Fruit fly (Drosophila melanogaster) whole organism, embryonic: ENCODE measurements around the gene pyd.

ENCODE experiments used
- Bgb ChIP-seq: fragments of 200-800 bp; sonication (Bioruptor generic); IDR thresholded peaks from 2 replicates; pipeline ENCODE4 v1.3.6; 2022; ENCODE audit warnings: missing biosample characterization, missing genetic modification characterization; ENCODE audit not compliant: partially characterized antibody
- CG1024 ChIP-seq: fragments of 200-800 bp; sonication (Bioruptor generic); IDR thresholded peaks from 2 replicates; pipeline ENCODE4 v1.3.6; 2022; ENCODE audit warnings: missing biosample characterization, missing genetic modification characterization
- CG12299 ChIP-seq: fragments of 200-800 bp; sonication (Bioruptor generic); optimal IDR thresholded peaks from 2 replicates; lab custom pipeline; 2018; ENCODE audit warnings: missing biosample characterization, mild to moderate bottlenecking, missing genetic modification characterization
- CG15601 ChIP-seq: fragments of 200-800 bp; sonication (Bioruptor generic); optimal IDR thresholded peaks from 3 replicates; lab custom pipeline; 2019; ENCODE audit warnings: missing biosample characterization, mild to moderate bottlenecking, missing genetic modification characterization, moderate library complexity
- CG16779 ChIP-seq: fragments of 200-800 bp; sonication (Bioruptor generic); IDR thresholded peaks from 2 replicates; pipeline ENCODE4 v1.3.6; 2022; ENCODE audit warnings: missing biosample characterization, missing genetic modification characterization
- CG17361 ChIP-seq: fragments of 200-800 bp; sonication (Bioruptor generic); IDR thresholded peaks from 3 replicates; pipeline ENCODE4 v1.3.6; 2022; ENCODE audit warnings: missing biosample characterization, missing genetic modification characterization
- CG1832 ChIP-seq: fragments of 200-800 bp; sonication (Bioruptor generic); optimal IDR thresholded peaks from 2 replicates; lab custom pipeline; 2017; ENCODE audit warnings: missing biosample characterization, mild to moderate bottlenecking, missing genetic modification characterization, inconsistent platforms
- CG18476 ChIP-seq: fragments of 200-800 bp; sonication (Bioruptor generic); optimal IDR thresholded peaks from 2 replicates; lab custom pipeline; 2016; ENCODE audit warnings: missing biosample characterization, mild to moderate bottlenecking, missing genetic modification characterization
- CG32772 ChIP-seq: fragments of 200-800 bp; sonication (Bioruptor generic); IDR thresholded peaks from 2 replicates; pipeline ENCODE4 v1.3.6; 2022; ENCODE audit warnings: missing biosample characterization, missing genetic modification characterization
- CG33213 ChIP-seq: fragments of 200-800 bp; sonication (Bioruptor generic); optimal IDR thresholded peaks from 3 replicates; lab custom pipeline; 2016; ENCODE audit warnings: missing biosample characterization, missing genetic modification characterization
- CG3407 ChIP-seq: fragments of 200-800 bp; sonication (Bioruptor generic); optimal IDR thresholded peaks from 2 replicates; lab custom pipeline; 2018; ENCODE audit warnings: missing biosample characterization, mild to moderate bottlenecking, missing genetic modification characterization
- CG3726 ChIP-seq: fragments of 200-800 bp; sonication (Bioruptor generic); IDR thresholded peaks from 3 replicates; pipeline ENCODE4, ENCODE4 v1.3.6; 2022; ENCODE audit warnings: missing biosample characterization, missing genetic modification characterization
- CG4820 ChIP-seq: fragments of 200-800 bp; sonication (Bioruptor generic); optimal IDR thresholded peaks from 3 replicates; lab custom pipeline; 2016; ENCODE audit warnings: missing biosample characterization, missing genetic modification characterization
- CG5245 ChIP-seq: fragments of 200-800 bp; sonication (Bioruptor generic); optimal IDR thresholded peaks from 3 replicates; lab custom pipeline; 2016; ENCODE audit warnings: missing biosample characterization, missing genetic modification characterization
- CG6254 ChIP-seq: fragments of 200-800 bp; sonication (Bioruptor generic); optimal IDR thresholded peaks from 3 replicates; lab custom pipeline; 2017; ENCODE audit warnings: mild to moderate bottlenecking, missing biosample characterization, missing genetic modification reagents, missing genetic modification characterization
- CG6272 ChIP-seq: fragments of 200-800 bp; sonication (Bioruptor generic); IDR thresholded peaks from 2 replicates; pipeline ENCODE4 v1.3.6; 2022; ENCODE audit warnings: missing biosample characterization, missing genetic modification characterization
- CG6765 ChIP-seq: fragments of 200-800 bp; sonication (Bioruptor generic); optimal IDR thresholded peaks from 3 replicates; lab custom pipeline; 2017; ENCODE audit warnings: missing biosample characterization, mild to moderate bottlenecking, missing genetic modification characterization
- CG6813 ChIP-seq: fragments of 200-800 bp; sonication (Bioruptor generic); optimal IDR thresholded peaks from 2 replicates; lab custom pipeline; 2017; ENCODE audit warnings: missing biosample characterization, missing genetic modification characterization, mild to moderate bottlenecking, moderate library complexity, missing genetic modification reagents
- CG7963 ChIP-seq: fragments of 200-800 bp; sonication (Bioruptor generic); IDR thresholded peaks from 3 replicates; pipeline ENCODE4 v1.3.6; 2022; ENCODE audit warnings: missing biosample characterization, missing genetic modification characterization; ENCODE audit not compliant: partially characterized antibody
- CG8290 ChIP-seq, 3 experiments: fragments of 200-800 bp; sonication (Bioruptor generic); optimal IDR thresholded peaks; 2 replicates each; lab custom pipeline; 2016 to 2019; ENCODE audit warnings: missing biosample characterization in 3 of 3, missing genetic modification characterization in 3 of 3, mild to moderate bottlenecking in 2 of 3, moderate library complexity in 1 of 3
- CG8478 ChIP-seq: fragments of >200 bp; optimal IDR thresholded peaks from 2 replicates; lab custom pipeline; 2018
- CG8944 ChIP-seq: fragments of 200-800 bp; sonication (Bioruptor generic); optimal IDR thresholded peaks from 3 replicates; lab custom pipeline; 2016; ENCODE audit warnings: missing biosample characterization, missing genetic modification characterization
- CG9215 ChIP-seq: fragments of 200-800 bp; sonication (Bioruptor generic); IDR thresholded peaks from 2 replicates; pipeline ENCODE4 v1.3.6; 2022; ENCODE audit warnings: missing biosample characterization, missing genetic modification characterization
- CG9727 ChIP-seq: fragments of 200-800 bp; sonication (Bioruptor generic); optimal IDR thresholded peaks from 3 replicates; lab custom pipeline; 2017; ENCODE audit warnings: missing biosample characterization, mild to moderate bottlenecking, missing genetic modification characterization
- D19B ChIP-seq: fragments of 200-800 bp; sonication (Bioruptor generic); optimal IDR thresholded peaks from 2 replicates; lab custom pipeline; 2017; ENCODE audit warnings: missing biosample characterization, mild to moderate bottlenecking, missing genetic modification characterization
- Dip2 ChIP-seq: fragments of 200-800 bp; sonication (Bioruptor generic); IDR thresholded peaks from 2 replicates; pipeline ENCODE4 v1.3.6; 2022; ENCODE audit warnings: missing biosample characterization, missing genetic modification characterization
- ERR ChIP-seq: fragments of 200-800 bp; sonication (Bioruptor generic); optimal IDR thresholded peaks from 2 replicates; lab custom pipeline; 2016; ENCODE audit warnings: missing biosample characterization, missing genetic modification characterization
- Ets97D ChIP-seq: fragments of 200-800 bp; sonication (Bioruptor generic); optimal IDR thresholded peaks from 3 replicates; lab custom pipeline; 2016; ENCODE audit warnings: missing biosample characterization, missing genetic modification characterization
- Fer3 ChIP-seq: fragments of 200-800 bp; sonication (Bioruptor generic); optimal IDR thresholded peaks from 2 replicates; lab custom pipeline; 2018; ENCODE audit warnings: missing biosample characterization, mild to moderate bottlenecking, missing genetic modification characterization, moderate library complexity
- HHEX ChIP-seq: fragments of 200-800 bp; sonication (Bioruptor generic); optimal IDR thresholded peaks from 3 replicates; lab custom pipeline; 2017; ENCODE audit warnings: missing biosample characterization, mild to moderate bottlenecking, missing genetic modification characterization, missing genetic modification reagents
- Hmx ChIP-seq: fragments of 200-800 bp; sonication (Bioruptor generic); optimal IDR thresholded peaks from 2 replicates; lab custom pipeline; 2016; ENCODE audit warnings: missing biosample characterization, missing genetic modification characterization
- Kr ChIP-seq: fragments of 200-800 bp; sonication (Bioruptor generic); optimal IDR thresholded peaks from 2 replicates; lab custom pipeline; 2017; ENCODE audit warnings: missing biosample characterization, mild to moderate bottlenecking, missing genetic modification characterization
- Nf-YA ChIP-seq: fragments of 200-800 bp; sonication (Bioruptor generic); IDR thresholded peaks from 2 replicates; pipeline ENCODE4 v1.3.6; 2022; ENCODE audit warnings: missing biosample characterization, missing genetic modification characterization
- chm ChIP-seq: fragments of 200-800 bp; sonication (Bioruptor generic); IDR thresholded peaks from 2 replicates; pipeline ENCODE4 v1.3.6; 2022; ENCODE audit warnings: missing biosample characterization, missing genetic modification characterization
- ci ChIP-seq: fragments of 200-800 bp; sonication (Bioruptor generic); IDR thresholded peaks from 3 replicates; pipeline ENCODE4 v1.3.6; 2022; ENCODE audit warnings: missing biosample characterization, missing genetic modification characterization
- dpn ChIP-seq, 2 experiments: fragments of 200-800 bp; sonication (Bioruptor generic); optimal IDR thresholded peaks; 3 replicates each; lab custom pipeline; 2016; ENCODE audit warnings: missing biosample characterization in 2 of 2, missing genetic modification characterization in 2 of 2
- ems ChIP-seq: fragments of 200-800 bp; sonication (Bioruptor generic); optimal IDR thresholded peaks from 3 replicates; lab custom pipeline; 2016; ENCODE audit warnings: missing biosample characterization, missing genetic modification characterization
- fu2 ChIP-seq: fragments of 200-800 bp; sonication (Bioruptor generic); optimal IDR thresholded peaks from 2 replicates; lab custom pipeline; 2016; ENCODE audit warnings: missing biosample characterization, missing genetic modification characterization
- hbn ChIP-seq: fragments of 200-800 bp; sonication (Bioruptor generic); IDR thresholded peaks from 2 replicates; pipeline ENCODE4 v1.3.6; 2022; ENCODE audit warnings: missing biosample characterization, missing genetic modification characterization; ENCODE audit not compliant: partially characterized antibody
- hkb ChIP-seq, 2 experiments: fragments of 200-800 bp in 1 of 2; fragments of >200 bp in 1 of 2; sonication (Bioruptor generic) in 1 of 2; IDR thresholded peaks in 1 of 2; optimal IDR thresholded peaks in 1 of 2; 2 replicates each; pipeline versions ENCODE4 v1.3.6 to Lab custom; 2017 to 2022; ENCODE audit warnings: missing biosample characterization in 1 of 2, missing genetic modification characterization in 1 of 2
- lov ChIP-seq, 2 experiments: fragments of 200-800 bp in 1 of 2; fragments of >200 bp in 1 of 2; sonication (Bioruptor generic) in 1 of 2; IDR thresholded peaks in 1 of 2; optimal IDR thresholded peaks in 1 of 2; 2 replicates in 1 of 2; 3 replicates in 1 of 2; pipeline versions ENCODE4 v1.3.6 to Lab custom; 2017 to 2022; ENCODE audit warnings: missing biosample characterization in 1 of 2, missing genetic modification characterization in 1 of 2
- nmo ChIP-seq: fragments of 200-800 bp; sonication (Bioruptor generic); optimal IDR thresholded peaks from 2 replicates; lab custom pipeline; 2018; ENCODE audit warnings: missing biosample characterization, mild to moderate bottlenecking, missing genetic modification characterization, moderate library complexity
- otp ChIP-seq: fragments of 200-800 bp; sonication (Bioruptor generic); IDR thresholded peaks from 3 replicates; pipeline ENCODE4, ENCODE4 v1.3.6; 2022; ENCODE audit warnings: missing biosample characterization, missing genetic modification characterization
- pb ChIP-seq: fragments of 200-800 bp; sonication (Bioruptor generic); optimal IDR thresholded peaks from 3 replicates; lab custom pipeline; 2016; ENCODE audit warnings: missing biosample characterization, missing genetic modification characterization
- pho ChIP-seq: fragments of 200-800 bp; sonication (Bioruptor generic); optimal IDR thresholded peaks from 2 replicates; lab custom pipeline; 2016; ENCODE audit warnings: missing biosample characterization, missing genetic modification characterization
- tna ChIP-seq: fragments of 200-800 bp; sonication (Bioruptor generic); IDR thresholded peaks from 2 replicates; pipeline ENCODE4 v1.3.6; 2022; ENCODE audit warnings: missing biosample characterization, missing genetic modification characterization; ENCODE audit not compliant: partially characterized antibody
- twi ChIP-seq: fragments of 200-800 bp; optimal IDR thresholded peaks from 2 replicates; lab custom pipeline; 2019; ENCODE audit warnings: missing biosample characterization, mild to moderate bottlenecking, missing genetic modification characterization, moderate library complexity
- wek ChIP-seq: fragments of 200-800 bp; sonication (Bioruptor generic); optimal IDR thresholded peaks from 3 replicates; lab custom pipeline; 2018; ENCODE audit warnings: missing biosample characterization, mild to moderate bottlenecking, missing genetic modification characterization, moderate library complexity
- z ChIP-seq: fragments of 200-800 bp; sonication (Bioruptor generic); IDR thresholded peaks from 3 replicates; pipeline ENCODE4 v1.3.6; 2022; ENCODE audit warnings: missing biosample characterization, missing genetic modification characterization

pyd gene

dm6 chr3R:8846154-8846648 lies 85.5 kb downstream of the pyd start (continued):
- TF ChIP-seq wek (peak; percentile 83), ERR (GFP tag; lab: Kevin White, UChicago) (no peak), nmo (GFP tag; lab: Kevin White, UChicago) (no peak), HHEX (peak; percentile 73), CG9727 (GFP tag; lab: Kevin White, UChicago) (peak; percentile 61), CG9215 (GFP tag; lab: Robert Waterston, UW) (no peak), CG3407 (GFP tag; lab: Kevin White, UChicago) (peak; percentile 45), CG12299 (peak; percentile 85), otp (peak; percentile 87), CG8290 (GFP tag; optimal IDR thresholded peaks at IDR 0.05; lab: Kevin White, UChicago) (peak; percentile 50), CG8290 (tag; optimal IDR thresholded peaks at IDR 0.05; lab: Kevin White, UChicago) (peak; percentile 29 to 91), hkb (optimal IDR thresholded peaks at IDR 0.05; lab: Kevin White, UChicago) (no peak), hkb (GFP tag; IDR thresholded peaks at IDR 0.05; lab: Robert Waterston, UW) (peak; percentile 81), Ets97D (GFP tag; lab: Kevin White, UChicago) (no peak), CG7963 (GFP tag; lab: Robert Waterston, UW) (no peak), CG33213 (GFP tag; lab: Kevin White, UChicago) (peak; percentile 58), Nf-YA (no peak), pb (no peak), CG8944 (no peak), CG1024 (GFP tag; lab: Robert Waterston, UW) (0 out of 2 replicates have a peak, but pooled peaks have one; percentile 19), ci (GFP tag; lab: Robert Waterston, UW) (peak; percentile 86), CG4820 (GFP tag; lab: Kevin White, UChicago) (no peak), Dip2 (GFP tag; lab: Robert Waterston, UW) (no peak), ems (GFP tag; lab: Kevin White, UChicago) (peak; percentile 22), CG8478 (lab: Kevin White, UChicago) (no peak), tna (peak; percentile 55; the same call in 1 of the 2 replicates), fu2 (GFP tag; lab: Kevin White, UChicago) (no peak), pho (GFP tag; lab: Kevin White, UChicago) (peak; percentile 36), chm (peak; percentile 89), twi (tag; lab: Kevin White, UChicago) (peak; percentile 48), CG6813 (GFP tag; lab: Kevin White, UChicago) (peak; percentile 68), z (peak; percentile 75; the same call in 2 of the 3 replicates), dpn (GFP tag; optimal IDR thresholded peaks at IDR 0.05; lab: Kevin White, UChicago) (peak; percentile 8 to 49), D19B (GFP tag; lab: Kevin White, UChicago) (no peak), CG6765 (GFP tag; lab: Kevin White, UChicago) (peak; percentile 69), CG1832 (no peak), Hmx (GFP tag; lab: Kevin White, UChicago) (no peak), CG6254 (peak; percentile 38), CG16779 (GFP tag; lab: Robert Waterston, UW) (peak; percentile 66; the same call in 1 of the 2 replicates), Bgb (GFP tag; lab: Robert Waterston, UW) (peak; percentile 71), hbn (no peak), CG5245 (GFP tag; lab: Kevin White, UChicago) (peak; percentile 24), Fer3 (tag; lab: Kevin White, UChicago) (peak; percentile 49), CG6272 (no peak), lov (optimal IDR thresholded peaks at IDR 0.05; lab: Kevin White, UChicago) (no peak), lov (GFP tag; IDR thresholded peaks at IDR 0.05; lab: Robert Waterston, UW) (peak; percentile 80; the same call in 2 of the 3 replicates), CG15601 (peak; percentile 51), CG18476 (GFP tag; lab: Kevin White, UChicago) (no peak), CG32772 (GFP tag; lab: Robert Waterston, UW) (no peak), Kr (GFP tag; lab: Kevin White, UChicago) (peak; percentile 42), CG3726 (GFP tag; lab: Robert Waterston, UW) (no peak; the same call in 2 of the 3 replicates), CG17361 (GFP tag; lab: Robert Waterston, UW) (peak; percentile 20; the same call in 1 of the 3 replicates)
